Fruit fly (Drosophila melanogaster) whole organism, embryonic: ENCODE measurements around the gene RpS7.

Source experiments
- B-H1 ChIP-seq: fragments of 200-800 bp; sonication (Bioruptor generic); IDR thresholded peaks from 3 replicates; pipeline ENCODE4 v1.3.6; 2022; ENCODE audit warnings: missing biosample characterization, missing genetic modification characterization
- CG10959 ChIP-seq: fragments of 200-800 bp; sonication (Bioruptor generic); IDR thresholded peaks from 2 replicates; pipeline ENCODE4 v1.3.6; 2022; ENCODE audit warnings: missing biosample characterization, missing genetic modification characterization
- CG12219 ChIP-seq: fragments of 200-800 bp; sonication (Bioruptor generic); optimal IDR thresholded peaks from 3 replicates; lab custom pipeline; 2018; ENCODE audit warnings: missing biosample characterization, mild to moderate bottlenecking, missing genetic modification characterization
- CG1233 ChIP-seq: fragments of 200-800 bp; sonication (Bioruptor generic); optimal IDR thresholded peaks from 4 replicates; lab custom pipeline; 2018; ENCODE audit warnings: missing biosample characterization, mild to moderate bottlenecking, missing genetic modification characterization
- CG14050 ChIP-seq: fragments of 200-800 bp; sonication (Bioruptor generic); IDR thresholded peaks from 3 replicates; pipeline ENCODE4 v1.3.6; 2022; ENCODE audit warnings: missing biosample characterization, missing genetic modification characterization
- CG14965 ChIP-seq: fragments of 200-800 bp; sonication (Bioruptor generic); optimal IDR thresholded peaks from 2 replicates; lab custom pipeline; 2016; ENCODE audit warnings: missing biosample characterization, missing genetic modification characterization, borderline replicate concordance
- CG1602 ChIP-seq: fragments of 200-800 bp; sonication (Bioruptor generic); optimal IDR thresholded peaks from 3 replicates; lab custom pipeline; 2016; ENCODE audit warnings: missing biosample characterization, missing genetic modification characterization
- CG17359 ChIP-seq: fragments of 200-800 bp; sonication (Bioruptor generic); optimal IDR thresholded peaks from 3 replicates; lab custom pipeline; 2018; ENCODE audit warnings: missing biosample characterization, mild to moderate bottlenecking, missing genetic modification characterization, moderate library complexity
- CG17361 ChIP-seq: fragments of 200-800 bp; sonication (Bioruptor generic); IDR thresholded peaks from 3 replicates; pipeline ENCODE4 v1.3.6; 2022; ENCODE audit warnings: missing biosample characterization, missing genetic modification characterization
- CG17385 ChIP-seq: fragments of 200-800 bp; sonication (Bioruptor generic); optimal IDR thresholded peaks from 3 replicates; lab custom pipeline; 2018; ENCODE audit warnings: missing biosample characterization, mild to moderate bottlenecking, missing genetic modification characterization
- CG4360 ChIP-seq: fragments of 200-800 bp; sonication (Bioruptor generic); IDR thresholded peaks from 2 replicates; pipeline ENCODE4 v1.3.6; 2022; ENCODE audit warnings: missing biosample characterization, missing genetic modification characterization
- CG6765 ChIP-seq: fragments of 200-800 bp; sonication (Bioruptor generic); optimal IDR thresholded peaks from 3 replicates; lab custom pipeline; 2017; ENCODE audit warnings: missing biosample characterization, mild to moderate bottlenecking, missing genetic modification characterization
- CG7372 ChIP-seq: fragments of 200-800 bp; sonication (Bioruptor generic); IDR thresholded peaks from 2 replicates; pipeline ENCODE4 v1.3.6; 2022; ENCODE audit warnings: missing biosample characterization, missing genetic modification characterization
- CG8089 ChIP-seq: fragments of 200-800 bp; sonication (Bioruptor generic); optimal IDR thresholded peaks from 3 replicates; lab custom pipeline; 2016; ENCODE audit warnings: missing biosample characterization, missing genetic modification characterization
- CG8359 ChIP-seq: fragments of 200-800 bp; sonication (Bioruptor generic); optimal IDR thresholded peaks from 2 replicates; lab custom pipeline; 2017; ENCODE audit warnings: missing biosample characterization, mild to moderate bottlenecking, missing genetic modification characterization, borderline replicate concordance
- CG9797 ChIP-seq: fragments of 200-800 bp; sonication (Bioruptor generic); optimal IDR thresholded peaks from 3 replicates; lab custom pipeline; 2018; ENCODE audit warnings: missing biosample characterization, mild to moderate bottlenecking, missing genetic modification characterization
- Chrac-16 ChIP-seq: fragments of 200-800 bp; sonication (Bioruptor generic); optimal IDR thresholded peaks from 3 replicates; lab custom pipeline; 2016; ENCODE audit warnings: missing biosample characterization, missing genetic modification characterization
- Dbx ChIP-seq: fragments of 200-800 bp; sonication (Bioruptor generic); IDR thresholded peaks from 3 replicates; pipeline ENCODE4 v1.3.6; 2022; ENCODE audit warnings: missing biosample characterization, missing genetic modification characterization
- E2f2 ChIP-seq: fragments of 200-800 bp; sonication (Bioruptor generic); IDR thresholded peaks from 2 replicates; pipeline ENCODE4 v1.3.6; 2022; ENCODE audit warnings: missing biosample characterization, missing genetic modification characterization
- Eip74EF ChIP-seq, 2 experiments: fragments of 200-800 bp in 1 of 2; fragments of >200 bp in 1 of 2; sonication (Bioruptor generic) in 1 of 2; optimal IDR thresholded peaks; 2 replicates each; lab custom pipeline; 2017 to 2019; ENCODE audit warnings: missing biosample characterization in 2 of 2, missing genetic modification characterization in 2 of 2, mild to moderate bottlenecking in 1 of 2, moderate library complexity in 1 of 2
- Gsc ChIP-seq: fragments of 200-800 bp; sonication (Bioruptor generic); IDR thresholded peaks from 2 replicates; pipeline ENCODE4 v1.3.6; 2022; ENCODE audit warnings: missing biosample characterization, missing genetic modification characterization
- H15 ChIP-seq: fragments of 200-800 bp; sonication (Bioruptor generic); IDR thresholded peaks from 3 replicates; pipeline ENCODE4 v1.3.6; 2022; ENCODE audit warnings: missing biosample characterization, missing genetic modification characterization
- HLH4C ChIP-seq: fragments of 200-800 bp; sonication (Bioruptor generic); IDR thresholded peaks from 3 replicates; pipeline ENCODE4 v1.3.6; 2022; ENCODE audit warnings: missing biosample characterization, missing genetic modification characterization; ENCODE audit not compliant: partially characterized antibody
- HmgD ChIP-seq: fragments of 200-800 bp; sonication (Bioruptor generic); optimal IDR thresholded peaks from 3 replicates; lab custom pipeline; 2016; ENCODE audit warnings: missing biosample characterization, missing genetic modification characterization
- MBD-R2 ChIP-seq: fragments of 200-800 bp; sonication (Bioruptor generic); IDR thresholded peaks from 2 replicates; pipeline ENCODE4 v1.3.6; 2022; ENCODE audit warnings: missing biosample characterization, missing genetic modification characterization
- MESR4 ChIP-seq: fragments of 200-800 bp; sonication (Bioruptor generic); optimal IDR thresholded peaks from 2 replicates; lab custom pipeline; 2018; ENCODE audit warnings: missing biosample characterization, mild to moderate bottlenecking, missing genetic modification characterization, moderate library complexity
- NfI ChIP-seq: fragments of 200-800 bp; sonication (Bioruptor generic); optimal IDR thresholded peaks from 3 replicates; lab custom pipeline; 2018; ENCODE audit warnings: missing biosample characterization, mild to moderate bottlenecking, missing genetic modification characterization, moderate library complexity
- Side ChIP-seq: fragments of 200-800 bp; sonication (Bioruptor generic); optimal IDR thresholded peaks from 2 replicates; lab custom pipeline; 2016; ENCODE audit warnings: missing biosample characterization, missing genetic modification characterization
- ato ChIP-seq: fragments of 200-800 bp; sonication (Bioruptor generic); IDR thresholded peaks from 2 replicates; pipeline ENCODE4 v1.3.6; 2022; ENCODE audit warnings: missing biosample characterization, missing genetic modification characterization; ENCODE audit not compliant: partially characterized antibody
- crp ChIP-seq, 2 experiments: fragments of 200-800 bp; sonication (Bioruptor generic); optimal IDR thresholded peaks; 2 replicates in 1 of 2; 3 replicates in 1 of 2; lab custom pipeline; 2017; ENCODE audit warnings: missing biosample characterization in 2 of 2, missing genetic modification characterization in 2 of 2, mild to moderate bottlenecking in 1 of 2, moderate library complexity in 1 of 2
- emc ChIP-seq: fragments of 200-800 bp; sonication (Bioruptor generic); optimal IDR thresholded peaks from 2 replicates; lab custom pipeline; 2016; ENCODE audit warnings: missing biosample characterization, missing genetic modification characterization
- eve ChIP-seq, 2 experiments: fragments of >200 bp; optimal IDR thresholded peaks; 2 replicates each; lab custom pipeline; 2017; ENCODE audit warnings: missing biosample characterization in 2 of 2, missing genetic modification characterization in 2 of 2
- fd3F ChIP-seq: fragments of 200-800 bp; sonication (Bioruptor generic); optimal IDR thresholded peaks from 2 replicates; lab custom pipeline; 2018; ENCODE audit warnings: missing biosample characterization, mild to moderate bottlenecking, missing genetic modification characterization, moderate library complexity
- gce ChIP-seq: fragments of 200-800 bp; sonication (Bioruptor generic); IDR thresholded peaks from 3 replicates; pipeline ENCODE4 v1.3.6; 2022; ENCODE audit warnings: missing biosample characterization, missing genetic modification characterization
- gem ChIP-seq: fragments of 200-800 bp; sonication (Bioruptor generic); optimal IDR thresholded peaks from 2 replicates; lab custom pipeline; 2019; ENCODE audit warnings: missing biosample characterization, mild to moderate bottlenecking, missing genetic modification characterization, moderate library complexity
- gfzf ChIP-seq: fragments of 200-800 bp; sonication (Bioruptor generic); optimal IDR thresholded peaks from 2 replicates; lab custom pipeline; 2016; ENCODE audit warnings: missing biosample characterization, mild to moderate bottlenecking, missing genetic modification characterization, moderate library complexity
- insv ChIP-seq, 2 experiments: fragments of 200-800 bp; sonication (Bioruptor generic); optimal IDR thresholded peaks; 3 replicates each; lab custom pipeline; 2016 to 2018; ENCODE audit warnings: missing biosample characterization in 2 of 2, missing genetic modification characterization in 2 of 2
- kah ChIP-seq: fragments of 200-800 bp; sonication (Bioruptor generic); optimal IDR thresholded peaks from 2 replicates; lab custom pipeline; 2018; ENCODE audit warnings: missing biosample characterization, mild to moderate bottlenecking, missing genetic modification characterization
- knrl ChIP-seq: fragments of 200-800 bp; sonication (Bioruptor generic); IDR thresholded peaks from 3 replicates; pipeline ENCODE4 v1.3.6; 2022; ENCODE audit warnings: missing biosample characterization, missing genetic modification characterization; ENCODE audit not compliant: partially characterized antibody
- mam ChIP-seq: fragments of 200-800 bp; sonication (Bioruptor generic); optimal IDR thresholded peaks from 3 replicates; lab custom pipeline; 2016; ENCODE audit warnings: missing biosample characterization, missing genetic modification characterization
- mirr ChIP-seq: fragments of 200-800 bp; sonication (Bioruptor generic); optimal IDR thresholded peaks from 3 replicates; lab custom pipeline; 2018; ENCODE audit warnings: missing biosample characterization, mild to moderate bottlenecking, missing genetic modification characterization
- prd ChIP-seq, 3 experiments: fragments of >200 bp in 2 of 3; fragments of 200-800 bp in 1 of 3; sonication (Bioruptor generic) in 1 of 3; optimal IDR thresholded peaks in 2 of 3; IDR thresholded peaks in 1 of 3; 2 replicates in 2 of 3; 3 replicates in 1 of 3; pipeline versions ENCODE4 v1.3.6 to Lab custom; 2017 to 2022; ENCODE audit warnings: missing biosample characterization in 1 of 3, missing genetic modification characterization in 1 of 3
- pzg ChIP-seq: fragments of 200-800 bp; sonication (Bioruptor generic); optimal IDR thresholded peaks from 3 replicates; lab custom pipeline; 2018; ENCODE audit warnings: missing biosample characterization, mild to moderate bottlenecking, missing genetic modification characterization, moderate library complexity
- ranshi ChIP-seq: fragments of 200-800 bp; sonication (Bioruptor generic); IDR thresholded peaks from 2 replicates; pipeline ENCODE4 v1.3.6; 2022; ENCODE audit warnings: missing biosample characterization, missing genetic modification characterization
- schlank ChIP-seq: fragments of 200-800 bp; sonication (Bioruptor generic); optimal IDR thresholded peaks from 2 replicates; lab custom pipeline; 2018; ENCODE audit warnings: missing biosample characterization, mild to moderate bottlenecking, missing genetic modification characterization
- sens ChIP-seq: fragments of 200-800 bp; sonication (Bioruptor generic); peaks from one replicate; lab custom pipeline; 2016; ENCODE audit warnings: missing biosample characterization, missing genetic modification characterization
- stwl ChIP-seq: fragments of 200-800 bp; sonication (Bioruptor generic); optimal IDR thresholded peaks from 3 replicates; lab custom pipeline; 2018; ENCODE audit warnings: missing biosample characterization, mild to moderate bottlenecking, missing genetic modification characterization, moderate library complexity
- tio ChIP-seq: fragments of 200-800 bp; sonication (Bioruptor generic); optimal IDR thresholded peaks from 2 replicates; lab custom pipeline; 2017; ENCODE audit warnings: missing biosample characterization, missing genetic modification characterization, inconsistent platforms
- trem ChIP-seq: fragments of 200-800 bp; optimal IDR thresholded peaks from 3 replicates; lab custom pipeline; 2019; ENCODE audit warnings: missing biosample characterization, mild to moderate bottlenecking, missing genetic modification characterization, moderate library complexity
- vnd ChIP-seq: fragments of 200-800 bp; sonication (Bioruptor generic); IDR thresholded peaks from 3 replicates; pipeline ENCODE4 v1.3.6; 2022; ENCODE audit warnings: missing biosample characterization, missing genetic modification characterization; ENCODE audit not compliant: partially characterized antibody
- zen ChIP-seq: fragments of 200-800 bp; sonication (Bioruptor generic); optimal IDR thresholded peaks from 3 replicates; lab custom pipeline; 2018; ENCODE audit warnings: missing biosample characterization, mild to moderate bottlenecking, missing genetic modification characterization, moderate library complexity

Gene RpS7

dm6 chr3R:30179934-30180333, 28.9 kb downstream of the RpS7 start, which contains the start of gene Bet5 (continued):
- no peak for TF ChIP-seq kah (GFP tag; lab: Kevin White, UChicago)
- no peak for TF ChIP-seq Side
- TF ChIP-seq CG17385 (GFP tag; lab: Kevin White, UChicago) = no peak
- TF ChIP-seq CG8089 = no peak
- no peak for TF ChIP-seq CG4360 (GFP tag; lab: Robert Waterston, UW)
- TF ChIP-seq mirr (GFP tag; lab: Kevin White, UChicago) = no peak
- no peak for TF ChIP-seq prd (optimal IDR thresholded peaks at IDR 0.05; lab: Kevin White, UChicago)
- TF ChIP-seq prd (GFP tag; IDR thresholded peaks at IDR 0.05; lab: Robert Waterston, UW) = no peak
- TF ChIP-seq CG14965 = no peak
- TF ChIP-seq vnd (GFP tag; lab: Robert Waterston, UW) = no peak
- TF ChIP-seq fd3F (GFP tag; lab: Kevin White, UChicago) = no peak
- TF ChIP-seq B-H1 = no peak
- TF ChIP-seq Dbx (GFP tag; lab: Robert Waterston, UW) = no peak
- TF ChIP-seq Eip74EF (GFP tag; optimal IDR thresholded peaks at IDR 0.05; lab: Kevin White, UChicago) = no peak
- TF ChIP-seq CG6765 (GFP tag; lab: Kevin White, UChicago) = no peak
- no peak for TF ChIP-seq gce
- TF ChIP-seq mam (GFP tag; lab: Kevin White, UChicago) = no peak
- no peak for TF ChIP-seq CG17361 (GFP tag; lab: Robert Waterston, UW)
- TF ChIP-seq gem (tag; lab: Kevin White, UChicago) = no peak
- TF ChIP-seq tio = no peak
- no peak for TF ChIP-seq CG14050
- no peak for TF ChIP-seq CG12219 (GFP tag; lab: Kevin White, UChicago)
- TF ChIP-seq H15 (GFP tag; lab: Robert Waterston, UW) = no peak
- no peak for TF ChIP-seq ranshi (GFP tag; lab: Robert Waterston, UW)
- TF ChIP-seq pzg (GFP tag; lab: Kevin White, UChicago) = peak; percentile 61
- no peak for TF ChIP-seq Gsc
- TF ChIP-seq CG8359 (GFP tag; lab: Kevin White, UChicago) = no peak

DNA sequence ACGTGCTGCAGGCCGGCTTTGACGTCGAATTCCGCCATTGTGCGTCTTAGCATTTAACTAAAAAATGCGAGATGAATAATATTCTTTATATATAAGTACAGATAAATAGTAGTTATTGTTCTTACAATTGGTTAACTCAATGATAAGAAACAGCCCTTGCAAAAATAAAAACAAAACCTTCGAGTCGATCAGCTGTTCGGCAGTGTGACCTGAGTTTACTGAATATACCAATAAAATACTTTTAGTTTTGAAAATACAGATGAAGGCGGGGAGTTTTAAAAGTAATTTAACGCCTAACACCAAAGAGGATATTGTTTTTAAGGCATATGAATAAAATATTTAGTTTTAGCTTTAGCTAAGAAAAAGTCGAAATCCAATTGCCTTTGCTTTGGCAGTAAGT, 31.3 kb downstream of the RpS7 start, which contains the start of the genes CG1983 and CG15530:
TSS of gene CG1983 (minus strand) at position 207 of the 400 bp plus-strand sequence.
TSS of gene CG15530 (plus strand) at position 384 of the 400 bp plus-strand sequence.
- TF ChIP-seq zen (no peak), emc (GFP tag; lab: Kevin White, UChicago) (no peak), pzg (GFP tag; lab: Kevin White, UChicago) (peak; percentile 37), sens (GFP tag; lab: Kevin White, UChicago) (peak; percentile 44), MESR4 (GFP tag; lab: Kevin White, UChicago) (peak; percentile 7), CG1602 (no peak), eve (GFP tag; optimal IDR thresholded peaks at IDR 0.05; lab: Kevin White, UChicago) (no peak), CG10959 (GFP tag; lab: Robert Waterston, UW) (no peak), schlank (tag; lab: Kevin White, UChicago) (no peak), CG9797 (GFP tag; lab: Kevin White, UChicago) (peak; percentile 50), NfI (GFP tag; lab: Kevin White, UChicago) (no peak), knrl (GFP tag; lab: Robert Waterston, UW) (no peak), crp (GFP tag; optimal IDR thresholded peaks at IDR 0.05; lab: Kevin White, UChicago) (peak; percentile 36 to 89), gfzf (peak; percentile 47), CG17359 (tag; lab: Kevin White, UChicago) (no peak), HLH4C (GFP tag; lab: Robert Waterston, UW) (no peak), CG1233 (no peak), HmgD (GFP tag; lab: Kevin White, UChicago) (no peak), Chrac-16 (no peak), MBD-R2 (GFP tag; lab: Robert Waterston, UW) (peak; percentile 64), CG7372 (GFP tag; lab: Robert Waterston, UW) (no peak), stwl (tag; lab: Kevin White, UChicago) (peak; percentile 30), E2f2 (GFP tag; lab: Robert Waterston, UW) (peak; percentile 89), ato (GFP tag; lab: Robert Waterston, UW) (no peak), insv (GFP tag; optimal IDR thresholded peaks at IDR 0.05; lab: Kevin White, UChicago) (no peak), trem (tag; lab: Kevin White, UChicago) (peak; percentile 94)
